Fruit fly (Drosophila melanogaster) S2 (cell line): ENCODE data around the gene CG7182.

Source experiments
- CG8478 ChIP-seq: fragments of >200 bp; optimal IDR thresholded peaks from 2 replicates; lab custom pipeline; 2018
- CTCF ChIP-seq, 2 experiments: fragments of >200 bp; optimal IDR thresholded peaks; 2 replicates each; lab custom pipeline; 2018

DNA sequence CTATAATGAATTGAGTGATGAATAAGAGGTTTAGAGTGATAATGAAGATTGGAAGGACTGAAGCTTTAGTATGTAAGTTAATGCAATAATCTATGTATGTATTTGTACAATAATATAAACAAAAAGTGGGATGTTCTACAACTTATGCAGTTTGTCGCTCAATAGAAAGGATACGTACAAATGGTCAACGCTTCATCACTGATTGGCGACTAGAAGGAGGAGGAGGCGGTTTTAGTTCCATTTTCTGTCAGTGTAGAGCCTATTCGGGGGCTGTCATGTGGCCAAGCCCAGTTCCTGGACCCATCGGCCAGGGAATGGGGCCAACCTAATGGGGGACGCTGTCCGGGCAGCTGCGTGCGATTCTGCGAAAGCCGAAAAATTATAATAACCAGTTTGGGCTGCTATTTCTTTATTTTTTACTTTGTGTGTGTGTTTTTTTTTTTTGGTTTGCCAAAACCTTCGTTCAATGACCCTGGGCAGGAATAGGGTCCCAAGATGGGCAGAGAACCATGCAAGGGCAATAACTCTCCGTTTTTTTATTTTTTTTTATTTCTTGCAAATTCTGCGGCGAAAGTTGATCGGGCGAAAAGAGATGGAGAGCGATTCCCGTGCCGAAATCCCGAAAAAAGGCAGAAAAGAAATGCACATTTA lies 22.6 kb upstream of the CG7182 start:
- TF ChIP-seq CG8478 (lab: Kevin White, UChicago) (no peak), CTCF (optimal IDR thresholded peaks at IDR 0.05; lab: Kevin White, UChicago) (no peak)
